Fruit fly (Drosophila melanogaster): ENCODE measurements around the gene Nep3.

The Nep3 gene

dm6 chrX:19964215-19964614 is 3.1 kb downstream of the Nep3 start (continued):
- no peak for TF ChIP-seq CG10959 (GFP tag; IDR thresholded peaks at IDR 0.05)
- no peak for TF ChIP-seq zen2 (GFP tag; IDR thresholded peaks at IDR 0.05; ENCODE audit: partially characterized antibody)
- TF ChIP-seq sna (GFP tag; IDR thresholded peaks at IDR 0.05; ENCODE audit: partially characterized antibody) = no peak
- no peak for TF ChIP-seq CG8290 (GFP tag; optimal IDR thresholded peaks at IDR 0.05)
- peak in 1 of 2 experiments; percentile 46 for TF ChIP-seq CG8290 (tag; optimal IDR thresholded peaks at IDR 0.05)
- peak; percentile 5 for TF ChIP-seq tx (GFP tag; optimal IDR thresholded peaks at IDR 0.05)
- peak; percentile 48; the same call in 1 of the 3 replicates for TF ChIP-seq CG14050 (GFP tag; IDR thresholded peaks at IDR 0.05)
- TF ChIP-seq HmgZ (tag; optimal IDR thresholded peaks at IDR 0.05) = peak; percentile 13
- no peak for TF ChIP-seq kni (GFP tag; optimal IDR thresholded peaks at IDR 0.05)
- TF ChIP-seq CG8359 (GFP tag; optimal IDR thresholded peaks at IDR 0.05; ENCODE audit: borderline replicate concordance) = no peak
- TF ChIP-seq CG15479 (GFP tag; optimal IDR thresholded peaks at IDR 0.05) = no peak
- TF ChIP-seq Meics (GFP tag; optimal IDR thresholded peaks at IDR 0.05) = peak; percentile 33
- no peak for TF ChIP-seq CG4707 (GFP tag; optimal IDR thresholded peaks at IDR 0.05)
- TF ChIP-seq Vsx1 (GFP tag; optimal IDR thresholded peaks at IDR 0.05) = no peak
- TF ChIP-seq CG1024 (GFP tag; IDR thresholded peaks at IDR 0.05) = no peak
- no peak for TF ChIP-seq Lpt (GFP tag; optimal IDR thresholded peaks at IDR 0.05)
- no peak for TF ChIP-seq org-1 (GFP tag; optimal IDR thresholded peaks at IDR 0.05)
- no peak for TF ChIP-seq nerfin-1 (tag; optimal IDR thresholded peaks at IDR 0.05)
- no peak for TF ChIP-seq ERR (GFP tag; optimal IDR thresholded peaks at IDR 0.05)
- peak; percentile 4 for TF ChIP-seq CG10274 (GFP tag; optimal IDR thresholded peaks at IDR 0.05)

- no peak for TF ChIP-seq nom (GFP tag; optimal IDR thresholded peaks at IDR 0.05)
- no peak for TF ChIP-seq nerfin-1 (tag; optimal IDR thresholded peaks at IDR 0.05)
- TF ChIP-seq CG30020 (tag; optimal IDR thresholded peaks at IDR 0.05) = no peak
- TF ChIP-seq lab (GFP tag; optimal IDR thresholded peaks at IDR 0.05) = no peak
Observed at dm6 chrX:20001996-20002395, 40.9 kb downstream of the Nep3 start, which contains the start of gene lky. Gene lky, minus strand, starts transcription at chrX:20002096.
